Fruit fly (Drosophila melanogaster) whole organism, embryonic: ENCODE measurements around the gene CG9674.
A peak's percentile ranks its signal among the peaks of the same experiment; 100 is the strongest.

ENCODE experiments used
- Antp ChIP-seq: fragments of 200-800 bp; sonication (Bioruptor generic); optimal IDR thresholded peaks from 3 replicates; lab custom pipeline; 2016; ENCODE audit warnings: missing biosample characterization, missing genetic modification characterization
- Atf6 ChIP-seq: fragments of 200-800 bp; sonication (Bioruptor generic); IDR thresholded peaks from 2 replicates; pipeline ENCODE4 v1.3.6; 2022; ENCODE audit warnings: missing biosample characterization, missing genetic modification characterization
- Blimp-1 ChIP-seq: fragments of 200-800 bp; sonication (Bioruptor generic); optimal IDR thresholded peaks from 3 replicates; lab custom pipeline; 2018; ENCODE audit warnings: missing biosample characterization, missing genetic modification characterization, mild to moderate bottlenecking, moderate library complexity, missing genetic modification reagents
- Bteb2 ChIP-seq: fragments of 200-800 bp; sonication (Bioruptor generic); optimal IDR thresholded peaks from 2 replicates; lab custom pipeline; 2016; ENCODE audit warnings: missing biosample characterization, missing genetic modification characterization
- CG11398 ChIP-seq: fragments of 200-800 bp; sonication (Bioruptor generic); optimal IDR thresholded peaks from 2 replicates; lab custom pipeline; 2016; ENCODE audit warnings: missing biosample characterization, missing genetic modification characterization
- CG11695 ChIP-seq: fragments of 200-800 bp; sonication (Bioruptor generic); IDR thresholded peaks from 3 replicates; pipeline ENCODE4 v1.3.6; 2022; ENCODE audit warnings: missing biosample characterization, missing genetic modification characterization
- CG14441 ChIP-seq: fragments of 200-800 bp; sonication (Bioruptor generic); IDR thresholded peaks from 2 replicates; pipeline ENCODE4 v1.3.6; 2022; ENCODE audit warnings: missing biosample characterization, missing genetic modification characterization
- CG17186 ChIP-seq: fragments of 200-800 bp; sonication (Bioruptor generic); optimal IDR thresholded peaks from 3 replicates; lab custom pipeline; 2017; ENCODE audit warnings: missing biosample characterization, missing genetic modification reagents, missing genetic modification characterization
- CG17802 ChIP-seq: fragments of 200-800 bp; sonication (Bioruptor generic); optimal IDR thresholded peaks from 2 replicates; lab custom pipeline; 2018; ENCODE audit warnings: missing biosample characterization, mild to moderate bottlenecking, missing genetic modification characterization, moderate library complexity
- CG1792 ChIP-seq: fragments of 200-800 bp; sonication (Bioruptor generic); optimal IDR thresholded peaks from 2 replicates; lab custom pipeline; 2016; ENCODE audit warnings: missing biosample characterization, missing genetic modification characterization
- CG18619 ChIP-seq: fragments of 200-800 bp; sonication (Bioruptor generic); optimal IDR thresholded peaks from 3 replicates; lab custom pipeline; 2017; ENCODE audit warnings: missing biosample characterization, mild to moderate bottlenecking, missing genetic modification characterization
- CG34422 ChIP-seq: fragments of 200-800 bp; sonication (Bioruptor generic); IDR thresholded peaks from 3 replicates; pipeline ENCODE4 v1.3.6; 2022; ENCODE audit warnings: missing biosample characterization, missing genetic modification characterization
- CG3995 ChIP-seq: fragments of 200-800 bp; sonication (Bioruptor generic); optimal IDR thresholded peaks from 3 replicates; lab custom pipeline; 2016; ENCODE audit warnings: missing biosample characterization, missing genetic modification characterization
- CG4820 ChIP-seq: fragments of 200-800 bp; sonication (Bioruptor generic); optimal IDR thresholded peaks from 3 replicates; lab custom pipeline; 2016; ENCODE audit warnings: missing biosample characterization, missing genetic modification characterization
- CG5180 ChIP-seq: fragments of 200-800 bp; sonication (Bioruptor generic); optimal IDR thresholded peaks from 3 replicates; lab custom pipeline; 2017; ENCODE audit warnings: missing biosample characterization, missing genetic modification characterization, mild to moderate bottlenecking, moderate library complexity, missing genetic modification reagents
- CG6272 ChIP-seq: fragments of 200-800 bp; sonication (Bioruptor generic); IDR thresholded peaks from 2 replicates; pipeline ENCODE4 v1.3.6; 2022; ENCODE audit warnings: missing biosample characterization, missing genetic modification characterization
- CG6654 ChIP-seq: fragments of 200-800 bp; sonication (Bioruptor generic); optimal IDR thresholded peaks from 2 replicates; lab custom pipeline; 2017; ENCODE audit warnings: missing biosample characterization, mild to moderate bottlenecking, missing genetic modification characterization
- CG6854 ChIP-seq: fragments of 200-800 bp; sonication (Bioruptor generic); optimal IDR thresholded peaks from 3 replicates; lab custom pipeline; 2017; ENCODE audit warnings: missing biosample characterization, mild to moderate bottlenecking, missing genetic modification characterization
- CG7963 ChIP-seq: fragments of 200-800 bp; sonication (Bioruptor generic); IDR thresholded peaks from 3 replicates; pipeline ENCODE4 v1.3.6; 2022; ENCODE audit warnings: missing biosample characterization, missing genetic modification characterization; ENCODE audit not compliant: partially characterized antibody
- CHES-1-like ChIP-seq: fragments of 200-800 bp; sonication (Bioruptor generic); optimal IDR thresholded peaks from 2 replicates; lab custom pipeline; 2016; ENCODE audit warnings: missing biosample characterization, missing genetic modification characterization
- Deaf1 ChIP-seq: fragments of 200-800 bp; optimal IDR thresholded peaks from 3 replicates; lab custom pipeline; 2019; ENCODE audit warnings: missing biosample characterization, mild to moderate bottlenecking, missing genetic modification characterization, moderate library complexity
- Doc2 ChIP-seq: fragments of 200-800 bp; sonication (Bioruptor generic); IDR thresholded peaks from 2 replicates; pipeline ENCODE4 v1.3.6; 2022; ENCODE audit warnings: missing biosample characterization, missing genetic modification characterization
- Gsc ChIP-seq: fragments of 200-800 bp; sonication (Bioruptor generic); IDR thresholded peaks from 2 replicates; pipeline ENCODE4 v1.3.6; 2022; ENCODE audit warnings: missing biosample characterization, missing genetic modification characterization
- Kr ChIP-seq: fragments of 200-800 bp; sonication (Bioruptor generic); optimal IDR thresholded peaks from 2 replicates; lab custom pipeline; 2017; ENCODE audit warnings: missing biosample characterization, mild to moderate bottlenecking, missing genetic modification characterization
- Myb ChIP-seq: fragments of 200-800 bp; sonication (Bioruptor generic); optimal IDR thresholded peaks from 2 replicates; lab custom pipeline; 2016; ENCODE audit warnings: missing biosample characterization, missing genetic modification characterization
- NFAT ChIP-seq: fragments of 200-800 bp; sonication (Bioruptor generic); IDR thresholded peaks from 2 replicates; pipeline ENCODE4 v1.3.6; 2022; ENCODE audit warnings: missing biosample characterization, missing genetic modification characterization
- Trl ChIP-seq, 3 experiments: fragments of >200 bp in 2 of 3; fragments of 200-800 bp in 1 of 3; sonication (Bioruptor generic) in 1 of 3; optimal IDR thresholded peaks; 2 replicates in 1 of 3; 3 replicates in 2 of 3; lab custom pipeline; 2016 to 2017; ENCODE audit warnings: missing biosample characterization in 1 of 3, missing genetic modification characterization in 1 of 3
- Xbp1 ChIP-seq: fragments of 200-800 bp; sonication (Bioruptor generic); optimal IDR thresholded peaks from 3 replicates; lab custom pipeline; 2016; ENCODE audit warnings: missing biosample characterization, mild to moderate bottlenecking, missing genetic modification characterization
- ac ChIP-seq: fragments of 200-800 bp; sonication (Bioruptor generic); optimal IDR thresholded peaks from 3 replicates; lab custom pipeline; 2017; ENCODE audit warnings: missing biosample characterization, mild to moderate bottlenecking, missing genetic modification characterization
- bcd ChIP-seq: fragments of 200-800 bp; sonication (Bioruptor generic); optimal IDR thresholded peaks from 2 replicates; lab custom pipeline; 2017; ENCODE audit warnings: missing biosample characterization, mild to moderate bottlenecking, missing genetic modification characterization
- cg ChIP-seq: fragments of 200-800 bp; sonication (Bioruptor generic); optimal IDR thresholded peaks from 3 replicates; lab custom pipeline; 2019; ENCODE audit warnings: missing biosample characterization, mild to moderate bottlenecking, missing genetic modification characterization, moderate library complexity
- cwo ChIP-seq: fragments of 200-800 bp; sonication (Bioruptor generic); optimal IDR thresholded peaks from 3 replicates; lab custom pipeline; 2017; ENCODE audit warnings: missing biosample characterization, missing genetic modification characterization, mild to moderate bottlenecking, moderate library complexity, missing genetic modification reagents
- ewg ChIP-seq: fragments of 200-800 bp; sonication (Bioruptor generic); optimal IDR thresholded peaks from 3 replicates; lab custom pipeline; 2017; ENCODE audit warnings: mild to moderate bottlenecking, missing biosample characterization, missing genetic modification reagents, missing genetic modification characterization
- fd96Cb ChIP-seq: fragments of 200-800 bp; sonication (Bioruptor generic); optimal IDR thresholded peaks from 2 replicates; lab custom pipeline; 2018; ENCODE audit warnings: missing biosample characterization, mild to moderate bottlenecking, missing genetic modification characterization, moderate library complexity
- grau ChIP-seq: fragments of 200-800 bp; optimal IDR thresholded peaks from 3 replicates; lab custom pipeline; 2019; ENCODE audit warnings: missing biosample characterization, mild to moderate bottlenecking, missing genetic modification characterization, moderate library complexity
- gsb-n ChIP-seq: fragments of 200-800 bp; sonication (Bioruptor generic); optimal IDR thresholded peaks from 3 replicates; lab custom pipeline; 2018; ENCODE audit warnings: missing biosample characterization, mild to moderate bottlenecking, missing genetic modification characterization
- ind ChIP-seq: fragments of 200-800 bp; sonication (Bioruptor generic); optimal IDR thresholded peaks from 3 replicates; lab custom pipeline; 2016; ENCODE audit warnings: missing biosample characterization, missing genetic modification characterization
- org-1 ChIP-seq: fragments of 200-800 bp; sonication (Bioruptor generic); optimal IDR thresholded peaks from 2 replicates; lab custom pipeline; 2017; ENCODE audit warnings: missing biosample characterization, missing genetic modification characterization
- peb ChIP-seq: fragments of 200-800 bp; sonication (Bioruptor generic); IDR thresholded peaks from 2 replicates; pipeline ENCODE4 v1.3.6; 2022; ENCODE audit warnings: missing biosample characterization, missing genetic modification characterization
- pho ChIP-seq: fragments of 200-800 bp; sonication (Bioruptor generic); optimal IDR thresholded peaks from 2 replicates; lab custom pipeline; 2016; ENCODE audit warnings: missing biosample characterization, missing genetic modification characterization
- pros ChIP-seq: fragments of 200-800 bp; sonication (Bioruptor generic); optimal IDR thresholded peaks from 3 replicates; lab custom pipeline; 2019; ENCODE audit warnings: missing biosample characterization, mild to moderate bottlenecking, missing genetic modification characterization, moderate library complexity
- rib ChIP-seq: fragments of 200-800 bp; sonication (Bioruptor generic); IDR thresholded peaks from 2 replicates; pipeline ENCODE4 v1.3.6; 2022; ENCODE audit warnings: missing biosample characterization, missing genetic modification characterization
- ro ChIP-seq: fragments of 200-800 bp; sonication (Bioruptor generic); IDR thresholded peaks from 2 replicates; pipeline ENCODE4 v1.3.6; 2022; ENCODE audit warnings: missing biosample characterization, missing genetic modification characterization
- slbo ChIP-seq: fragments of 200-800 bp; sonication (Bioruptor generic); IDR thresholded peaks from 2 replicates; pipeline ENCODE4 v1.3.6; 2022; ENCODE audit warnings: missing biosample characterization, missing genetic modification characterization
- unc-4 ChIP-seq: fragments of 200-800 bp; sonication (Bioruptor generic); IDR thresholded peaks from 2 replicates; pipeline ENCODE4 v1.3.6; 2022; ENCODE audit warnings: missing biosample characterization, missing genetic modification characterization; ENCODE audit not compliant: partially characterized antibody
- unpg ChIP-seq: fragments of 200-800 bp; sonication (Bioruptor generic); optimal IDR thresholded peaks from 3 replicates; lab custom pipeline; 2018; ENCODE audit warnings: missing biosample characterization, mild to moderate bottlenecking, missing genetic modification characterization, moderate library complexity
- usp ChIP-seq: fragments of >200 bp; optimal IDR thresholded peaks from 2 replicates; lab custom pipeline; 2017; ENCODE audit warnings: missing biosample characterization, missing genetic modification characterization
- zfh1 ChIP-seq: fragments of 200-800 bp; sonication (Bioruptor generic); IDR thresholded peaks from 3 replicates; pipeline ENCODE4 v1.3.6; 2022; ENCODE audit warnings: missing biosample characterization, missing genetic modification characterization

CG9674 gene

dm6 chr3L:16805806-16806719, 1.5 kb downstream of the CG9674 start (continued):
- TF ChIP-seq ac (GFP tag; lab: Kevin White, UChicago) = no peak
- TF ChIP-seq usp (GFP tag; lab: Kevin White, UChicago) = no peak
- no peak for TF ChIP-seq Kr (GFP tag; lab: Kevin White, UChicago)
- TF ChIP-seq unpg (GFP tag; lab: Kevin White, UChicago) = peak; percentile 67
- TF ChIP-seq cg (GFP tag; lab: Kevin White, UChicago) = peak; percentile 16
- peak; percentile 27 for TF ChIP-seq CG1792 (GFP tag; lab: Kevin White, UChicago)
- no peak for TF ChIP-seq CG17802 (tag; lab: Kevin White, UChicago)
- peak; percentile 44 for TF ChIP-seq bcd (GFP tag; lab: Kevin White, UChicago)
- peak; percentile 35 for TF ChIP-seq CG4820 (GFP tag; lab: Kevin White, UChicago)
- 0 out of 3 replicates have a peak, but pooled peaks have one; percentile 14 for TF ChIP-seq CG11695 (GFP tag; lab: Robert Waterston, UW)
- no peak for TF ChIP-seq CG6272 (GFP tag; lab: Robert Waterston, UW)
- TF ChIP-seq cwo (GFP tag; lab: Kevin White, UChicago) = peak; percentile 54
- peak; percentile 35 for TF ChIP-seq Bteb2
- peak; percentile 29 for TF ChIP-seq pros
- peak; percentile 8 for TF ChIP-seq Antp
- no peak for TF ChIP-seq CG3995
- TF ChIP-seq CG14441 (GFP tag; lab: Robert Waterston, UW) = peak; percentile 31; the same call in 1 of the 2 replicates
- TF ChIP-seq CG17186 (GFP tag; lab: Kevin White, UChicago) = no peak
- TF ChIP-seq CG7963 (GFP tag; lab: Robert Waterston, UW) = no peak
- TF ChIP-seq ro (GFP tag; lab: Robert Waterston, UW) = no peak
- no peak for TF ChIP-seq CG11398 (GFP tag; lab: Kevin White, UChicago)
- TF ChIP-seq peb = no peak
- TF ChIP-seq CHES-1-like (GFP tag; lab: Kevin White, UChicago) = no peak
- peak; percentile 13; the same call in 1 of the 2 replicates for TF ChIP-seq NFAT
- TF ChIP-seq Doc2 (GFP tag; lab: Robert Waterston, UW) = no peak
- no peak for TF ChIP-seq ewg (GFP tag; lab: Kevin White, UChicago)
- TF ChIP-seq unc-4 (GFP tag; lab: Robert Waterston, UW) = no peak
- no peak; the same call in 1 of the 2 replicates for TF ChIP-seq rib
- TF ChIP-seq pho = peak; percentile 23
- TF ChIP-seq ind (GFP tag; lab: Kevin White, UChicago) = peak; percentile 25
- peak; percentile 44; the same call in 1 of the 3 replicates for TF ChIP-seq zfh1 (GFP tag; lab: Robert Waterston, UW)
- peak; percentile 47 for TF ChIP-seq fd96Cb (tag; lab: Kevin White, UChicago)
- peak; percentile 70 for TF ChIP-seq Atf6 (GFP tag; lab: Robert Waterston, UW)
- peak; percentile 16 for TF ChIP-seq Xbp1 (GFP tag; lab: Kevin White, UChicago)
- TF ChIP-seq CG6654 (GFP tag; lab: Kevin White, UChicago) = no peak
- peak; percentile 65 for TF ChIP-seq slbo (GFP tag; lab: Robert Waterston, UW)
- TF ChIP-seq CG6854 (GFP tag; lab: Kevin White, UChicago) = peak; percentile 39
- peak; percentile 19 for TF ChIP-seq Deaf1 (tag; lab: Kevin White, UChicago)
- peak; percentile 4 for TF ChIP-seq org-1
- no peak for TF ChIP-seq CG5180 (GFP tag; lab: Kevin White, UChicago)
- no peak for TF ChIP-seq Myb (GFP tag; lab: Kevin White, UChicago)
- TF ChIP-seq Trl (optimal IDR thresholded peaks at IDR 0.05; lab: Kevin White, UChicago) = peak; percentile 33 to 44
- TF ChIP-seq Trl (GFP tag; optimal IDR thresholded peaks at IDR 0.05; lab: Kevin White, UChicago) = no peak
- no peak for TF ChIP-seq Gsc (GFP tag; lab: Robert Waterston, UW)
- peak; percentile 66 for TF ChIP-seq grau (tag; lab: Kevin White, UChicago)
- TF ChIP-seq CG34422 (GFP tag; lab: Robert Waterston, UW) = 0 out of 3 replicates have a peak, but pooled peaks have one; percentile 18
- TF ChIP-seq CG18619 = no peak
- TF ChIP-seq Blimp-1 (GFP tag; lab: Kevin White, UChicago) = peak; percentile 62
- TF ChIP-seq gsb-n (tag; lab: Kevin White, UChicago) = peak; percentile 39
